Worm (Caenorhabditis elegans): ENCODE data around the gene srx-78.

ce11 chrV:15088613-15089012, 6.2 kb upstream of the srx-78 start, which contains the start of gene C01G10.18:
- TF ChIP-seq nhr-77 (tag; optimal IDR thresholded peaks at IDR 0.05) (no peak), snpc-4 (tag; optimal IDR thresholded peaks at IDR 0.05) (no peak), skn-1 (tag; optimal IDR thresholded peaks at IDR 0.05) (no peak), egl-27 (tag; optimal IDR thresholded peaks at IDR 0.05) (no peak)
